Fruit fly (Drosophila melanogaster): Measurements from ENCODE around the gene chb.

The chb gene

dm6 chr3L:21204581-21205495, 32.2 kb downstream of the chb start:
- TF ChIP-seq EcR (GFP tag; optimal IDR thresholded peaks at IDR 0.05) (no peak), pan (optimal IDR thresholded peaks at IDR 0.05) (no peak), usp (GFP tag; optimal IDR thresholded peaks at IDR 0.05) (no peak), psq (optimal IDR thresholded peaks at IDR 0.05) (no peak), Dll (optimal IDR thresholded peaks at IDR 0.05) (no peak), CG8478 (optimal IDR thresholded peaks at IDR 0.05) (no peak)

dm6 chr3L:21205496-21205824, 32.8 kb downstream of the chb start:
- TF ChIP-seq pan (optimal IDR thresholded peaks at IDR 0.05) (no peak), usp (GFP tag; optimal IDR thresholded peaks at IDR 0.05) (no peak), Dll (optimal IDR thresholded peaks at IDR 0.05) (no peak), CG8478 (optimal IDR thresholded peaks at IDR 0.05) (no peak), EcR (GFP tag; optimal IDR thresholded peaks at IDR 0.05) (no peak), psq (optimal IDR thresholded peaks at IDR 0.05) (no peak)

DNA sequence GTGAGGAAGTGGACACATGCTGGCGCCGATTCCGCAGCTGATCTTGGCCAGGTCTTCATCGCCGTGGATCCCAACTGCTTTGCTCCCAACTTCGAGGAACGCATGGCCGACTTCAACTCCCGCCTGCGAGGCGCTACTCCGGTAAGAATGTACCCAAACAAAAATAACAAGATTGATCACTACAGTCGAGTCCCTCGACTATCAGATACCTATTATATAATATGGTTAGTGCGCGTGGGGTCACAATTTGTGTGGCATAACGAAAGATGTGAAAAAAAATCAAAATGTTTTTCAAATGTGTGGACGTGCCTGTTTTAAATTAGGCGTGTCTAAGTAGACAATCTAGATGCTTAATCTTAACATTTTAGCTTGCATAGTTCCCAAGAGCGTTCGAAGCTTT, 33.8 kb downstream of the chb start:
- no peak for TF ChIP-seq CG8478 (optimal IDR thresholded peaks at IDR 0.05)

DNA sequence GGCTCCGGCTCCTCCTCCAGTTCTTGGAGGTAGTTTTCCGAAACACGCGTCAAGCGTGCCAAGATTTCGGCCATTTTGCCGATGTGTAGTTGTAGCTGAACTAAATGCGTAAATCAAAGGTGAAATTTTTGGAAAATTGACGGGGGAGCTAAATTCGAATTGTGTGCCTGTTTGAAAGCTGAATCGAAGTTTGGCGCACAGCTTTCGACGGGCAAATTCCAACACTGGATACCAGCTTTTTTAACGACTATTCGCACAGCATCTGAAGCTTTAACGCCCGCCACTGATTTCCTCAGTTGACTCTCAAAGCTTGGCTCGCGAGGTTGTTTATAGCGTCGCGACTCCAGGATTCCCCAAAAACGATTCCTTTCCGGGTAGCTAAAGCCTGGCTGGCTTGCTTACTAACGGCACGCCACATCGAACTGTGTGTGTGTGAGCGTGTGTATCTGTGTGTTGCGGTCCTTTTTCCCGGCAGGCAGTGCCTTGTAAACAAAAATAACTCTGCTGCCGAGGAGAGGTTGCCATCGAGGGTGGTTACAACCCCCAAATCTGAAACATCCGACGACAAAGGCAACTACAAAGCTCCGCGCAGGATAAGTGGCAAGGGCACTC, 37.4 kb downstream of the chb start, which contains the start of the genes CG10510 and CG10508:
Gene CG10510 (minus strand): TSS at position 164 of the 612 bp plus-strand sequence.
Gene CG10508 (plus strand): TSS at position 295 of the 612 bp plus-strand sequence.
- no peak for TF ChIP-seq CG8478 (optimal IDR thresholded peaks at IDR 0.05)
- TF ChIP-seq usp (GFP tag; optimal IDR thresholded peaks at IDR 0.05): no peak
- TF ChIP-seq psq (optimal IDR thresholded peaks at IDR 0.05): no peak
- TF ChIP-seq pan (optimal IDR thresholded peaks at IDR 0.05): no peak
- no peak for TF ChIP-seq EcR (GFP tag; optimal IDR thresholded peaks at IDR 0.05)
- no peak for TF ChIP-seq Dll (optimal IDR thresholded peaks at IDR 0.05)

- TF ChIP-seq usp (GFP tag; optimal IDR thresholded peaks at IDR 0.05) (no peak), psq (optimal IDR thresholded peaks at IDR 0.05) (no peak)
Observed at dm6 chr3L:21216697-21217291, 44.1 kb downstream of the chb start, which contains the start of the genes Trmt112 and Ilk. TSS of gene Trmt112 (minus strand) at chr3L:21216839. TSS of gene Ilk (plus strand) at chr3L:21216901.

- TF ChIP-seq psq (optimal IDR thresholded peaks at IDR 0.05) (no peak), usp (GFP tag; optimal IDR thresholded peaks at IDR 0.05) (no peak), Dll (optimal IDR thresholded peaks at IDR 0.05) (no peak), CG8478 (optimal IDR thresholded peaks at IDR 0.05) (no peak), pan (optimal IDR thresholded peaks at IDR 0.05) (no peak), EcR (GFP tag; optimal IDR thresholded peaks at IDR 0.05) (no peak)
Observed at dm6 chr3L:21219160-21219559, 46.5 kb downstream of the chb start.

DNA sequence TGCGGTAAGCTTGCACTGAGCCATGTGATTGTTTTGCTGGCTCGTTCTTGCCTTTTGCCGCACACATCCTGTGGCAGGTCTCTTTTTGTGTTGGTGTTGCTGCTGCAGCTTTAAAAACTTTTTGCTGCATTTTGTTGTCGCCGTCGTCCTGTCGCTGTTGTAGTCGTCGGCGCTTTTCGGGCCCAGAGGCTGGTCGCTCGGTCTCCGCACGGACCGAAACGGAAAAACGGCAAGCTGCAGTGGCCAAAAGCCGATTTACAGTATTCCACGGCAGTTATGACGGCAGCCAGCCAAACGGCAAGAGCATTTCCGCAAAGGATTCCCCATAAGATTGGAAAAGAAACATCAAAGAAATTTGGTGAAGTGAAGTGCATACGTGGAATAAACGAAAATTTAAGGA, 47.4 kb downstream of the chb start, which contains the start of gene CG43219:
Gene CG43219 (plus strand): TSS at position 301 of the 400 bp plus-strand sequence.
- TF ChIP-seq pan (optimal IDR thresholded peaks at IDR 0.05) (no peak), usp (GFP tag; optimal IDR thresholded peaks at IDR 0.05) (no peak), CG8478 (optimal IDR thresholded peaks at IDR 0.05) (no peak), EcR (GFP tag; optimal IDR thresholded peaks at IDR 0.05) (no peak), psq (optimal IDR thresholded peaks at IDR 0.05) (no peak), Dll (optimal IDR thresholded peaks at IDR 0.05) (no peak)

- TF ChIP-seq pan (optimal IDR thresholded peaks at IDR 0.05): no peak
- no peak for TF ChIP-seq CG8478 (optimal IDR thresholded peaks at IDR 0.05)
- TF ChIP-seq usp (GFP tag; optimal IDR thresholded peaks at IDR 0.05): no peak
- no peak for TF ChIP-seq psq (optimal IDR thresholded peaks at IDR 0.05)
- no peak for TF ChIP-seq EcR (GFP tag; optimal IDR thresholded peaks at IDR 0.05)
- TF ChIP-seq Dll (optimal IDR thresholded peaks at IDR 0.05): no peak
Observed at dm6 chr3L:21223268-21223667, 50.6 kb downstream of the chb start.

dm6 chr3L:21224274-21224673, 51.6 kb downstream of the chb start:
- TF ChIP-seq psq (optimal IDR thresholded peaks at IDR 0.05) (no peak), CG8478 (optimal IDR thresholded peaks at IDR 0.05) (no peak), Dll (optimal IDR thresholded peaks at IDR 0.05) (no peak), usp (GFP tag; optimal IDR thresholded peaks at IDR 0.05) (no peak), pan (optimal IDR thresholded peaks at IDR 0.05) (no peak), EcR (GFP tag; optimal IDR thresholded peaks at IDR 0.05) (no peak)

dm6 chr3L:21224701-21225223, 52.1 kb downstream of the chb start:
- TF ChIP-seq psq (optimal IDR thresholded peaks at IDR 0.05): no peak
- no peak for TF ChIP-seq usp (GFP tag; optimal IDR thresholded peaks at IDR 0.05)
- no peak for TF ChIP-seq pan (optimal IDR thresholded peaks at IDR 0.05)
- TF ChIP-seq Dll (optimal IDR thresholded peaks at IDR 0.05): no peak
- peak; percentile 85 to 99 for TF ChIP-seq EcR (GFP tag; optimal IDR thresholded peaks at IDR 0.05)
- no peak for TF ChIP-seq CG8478 (optimal IDR thresholded peaks at IDR 0.05)

DNA sequence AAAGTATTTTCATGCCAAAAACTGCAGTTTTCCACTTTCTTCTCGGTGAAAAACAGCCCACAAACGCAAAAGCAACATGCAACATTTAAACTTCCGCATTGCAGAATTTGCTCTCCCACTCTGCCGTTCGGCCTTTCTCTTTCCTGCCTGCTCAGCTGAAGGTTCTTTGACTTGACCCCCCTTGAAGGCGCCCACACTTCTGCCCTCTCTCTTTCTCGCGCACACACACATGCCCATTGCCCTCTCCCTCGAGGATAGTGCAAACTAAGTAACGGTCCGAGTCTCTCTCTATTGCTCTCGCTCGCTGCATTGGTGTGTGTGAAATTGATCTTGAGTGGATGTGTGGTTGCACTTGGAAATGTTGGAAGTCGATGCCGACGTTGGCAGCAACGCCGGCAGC, 53.0 kb downstream of the chb start:
- TF ChIP-seq psq (optimal IDR thresholded peaks at IDR 0.05) (no peak), usp (GFP tag; optimal IDR thresholded peaks at IDR 0.05) (no peak), EcR (GFP tag; optimal IDR thresholded peaks at IDR 0.05) (peak in 1 of 2 experiments; percentile 97), Dll (optimal IDR thresholded peaks at IDR 0.05) (no peak)

DNA sequence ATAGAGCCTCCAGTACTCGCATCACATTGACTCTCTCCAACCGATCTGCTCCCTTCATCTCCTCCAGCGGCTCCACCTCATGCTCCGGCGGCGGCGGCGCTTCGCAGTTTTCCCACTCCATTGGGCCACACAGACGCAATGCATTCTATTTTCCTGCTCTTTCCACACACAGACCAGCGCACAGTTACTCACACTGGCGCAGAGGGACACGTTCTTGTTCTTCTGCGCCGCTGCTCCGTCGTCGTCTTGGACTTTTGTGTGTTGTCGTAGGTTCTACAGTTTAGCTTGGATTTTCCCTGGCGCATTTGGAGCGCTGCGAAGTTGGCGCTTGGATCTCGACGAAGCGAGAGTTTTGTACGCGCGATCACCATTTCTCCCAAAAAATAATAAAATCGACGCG, 53.7 kb downstream of the chb start, which contains the start of gene Eip78C:
Gene Eip78C (plus strand): TSS at position 301 of the 400 bp plus-strand sequence.
- no peak for TF ChIP-seq CG8478 (optimal IDR thresholded peaks at IDR 0.05)
- TF ChIP-seq psq (optimal IDR thresholded peaks at IDR 0.05): no peak
- no peak for TF ChIP-seq usp (GFP tag; optimal IDR thresholded peaks at IDR 0.05)
- no peak for TF ChIP-seq EcR (GFP tag; optimal IDR thresholded peaks at IDR 0.05)
- TF ChIP-seq pan (optimal IDR thresholded peaks at IDR 0.05): no peak

All from whole organism.